Fruit fly (Drosophila melanogaster) whole organism, embryonic: ENCODE measurements around the gene CG12057.

Experiments used
- B-H2 ChIP-seq: fragments of 200-800 bp; sonication (Bioruptor generic); optimal IDR thresholded peaks from 2 replicates; lab custom pipeline; 2018; ENCODE audit warnings: missing biosample characterization, mild to moderate bottlenecking, missing genetic modification characterization
- Bteb2 ChIP-seq: fragments of 200-800 bp; sonication (Bioruptor generic); optimal IDR thresholded peaks from 2 replicates; lab custom pipeline; 2016; ENCODE audit warnings: missing biosample characterization, missing genetic modification characterization
- CG10267 ChIP-seq: fragments of 200-800 bp; sonication (Bioruptor generic); optimal IDR thresholded peaks from 2 replicates; lab custom pipeline; 2018; ENCODE audit warnings: missing biosample characterization, mild to moderate bottlenecking, missing genetic modification characterization, moderate library complexity
- CG10431 ChIP-seq: fragments of 200-800 bp; sonication (Bioruptor generic); optimal IDR thresholded peaks from 3 replicates; lab custom pipeline; 2018; ENCODE audit warnings: missing biosample characterization, mild to moderate bottlenecking, missing genetic modification characterization
- CG10462 ChIP-seq: fragments of 200-800 bp; sonication (Bioruptor generic); optimal IDR thresholded peaks from 2 replicates; lab custom pipeline; 2016; ENCODE audit warnings: missing biosample characterization, missing genetic modification characterization
- CG10979 ChIP-seq: fragments of 200-800 bp; sonication (Bioruptor generic); optimal IDR thresholded peaks from 2 replicates; lab custom pipeline; 2018; ENCODE audit warnings: missing biosample characterization, mild to moderate bottlenecking, missing genetic modification characterization, moderate library complexity
- CG11085 ChIP-seq: fragments of 200-800 bp; sonication (Bioruptor generic); IDR thresholded peaks from 2 replicates; pipeline ENCODE4 v1.3.6; 2022; ENCODE audit warnings: missing biosample characterization, missing genetic modification characterization
- CG11504 ChIP-seq: fragments of 200-800 bp; sonication (Bioruptor generic); optimal IDR thresholded peaks from 3 replicates; lab custom pipeline; 2019; ENCODE audit warnings: missing biosample characterization, mild to moderate bottlenecking, missing genetic modification characterization, moderate library complexity
- CG14441 ChIP-seq: fragments of 200-800 bp; sonication (Bioruptor generic); IDR thresholded peaks from 2 replicates; pipeline ENCODE4 v1.3.6; 2022; ENCODE audit warnings: missing biosample characterization, missing genetic modification characterization
- CG14710 ChIP-seq: fragments of 200-800 bp; sonication (Bioruptor generic); optimal IDR thresholded peaks from 3 replicates; lab custom pipeline; 2019; ENCODE audit warnings: missing biosample characterization, mild to moderate bottlenecking, missing genetic modification characterization, moderate library complexity
- CG15514 ChIP-seq: fragments of 200-800 bp; sonication (Bioruptor generic); optimal IDR thresholded peaks from 3 replicates; lab custom pipeline; 2017; ENCODE audit warnings: missing biosample characterization, missing genetic modification characterization, mild to moderate bottlenecking, moderate library complexity, missing genetic modification reagents
- CG1603 ChIP-seq: fragments of 200-800 bp; sonication (Bioruptor generic); optimal IDR thresholded peaks from 2 replicates; lab custom pipeline; 2019; ENCODE audit warnings: missing biosample characterization, mild to moderate bottlenecking, missing genetic modification characterization, moderate library complexity
- CG17568 ChIP-seq: fragments of 200-800 bp; sonication (Bioruptor generic); optimal IDR thresholded peaks from 2 replicates; lab custom pipeline; 2018; ENCODE audit warnings: missing biosample characterization, mild to moderate bottlenecking, missing genetic modification characterization, moderate library complexity
- CG2199 ChIP-seq: fragments of 200-800 bp; sonication (Bioruptor generic); IDR thresholded peaks from 3 replicates; pipeline ENCODE4 v1.3.6; 2022; ENCODE audit warnings: missing biosample characterization, missing genetic modification characterization
- CG30431 ChIP-seq: fragments of 200-800 bp; sonication (Bioruptor generic); optimal IDR thresholded peaks from 2 replicates; lab custom pipeline; 2017; ENCODE audit warnings: missing biosample characterization, missing genetic modification characterization
- CG3163 ChIP-seq: fragments of 200-800 bp; sonication (Bioruptor generic); optimal IDR thresholded peaks from 3 replicates; lab custom pipeline; 2016; ENCODE audit warnings: missing biosample characterization, missing genetic modification characterization
- CG3281 ChIP-seq: fragments of 200-800 bp; sonication (Bioruptor generic); optimal IDR thresholded peaks from 3 replicates; lab custom pipeline; 2017; ENCODE audit warnings: missing biosample characterization, mild to moderate bottlenecking, missing genetic modification characterization
- CG3838 ChIP-seq: fragments of 200-800 bp; sonication (Bioruptor generic); optimal IDR thresholded peaks from 3 replicates; lab custom pipeline; 2016; ENCODE audit warnings: missing biosample characterization, missing genetic modification characterization
- CG4328 ChIP-seq: fragments of 200-800 bp; sonication (Bioruptor generic); optimal IDR thresholded peaks from 3 replicates; lab custom pipeline; 2017; ENCODE audit warnings: missing biosample characterization, missing genetic modification reagents, missing genetic modification characterization
- CG6254 ChIP-seq: fragments of 200-800 bp; sonication (Bioruptor generic); optimal IDR thresholded peaks from 3 replicates; lab custom pipeline; 2017; ENCODE audit warnings: mild to moderate bottlenecking, missing biosample characterization, missing genetic modification reagents, missing genetic modification characterization
- CG6689 ChIP-seq: fragments of 200-800 bp; sonication (Bioruptor generic); IDR thresholded peaks from 2 replicates; pipeline ENCODE4 v1.3.6; 2022; ENCODE audit warnings: missing biosample characterization, missing genetic modification characterization
- D19B ChIP-seq: fragments of 200-800 bp; sonication (Bioruptor generic); optimal IDR thresholded peaks from 2 replicates; lab custom pipeline; 2017; ENCODE audit warnings: missing biosample characterization, mild to moderate bottlenecking, missing genetic modification characterization
- ERR ChIP-seq: fragments of 200-800 bp; sonication (Bioruptor generic); optimal IDR thresholded peaks from 2 replicates; lab custom pipeline; 2016; ENCODE audit warnings: missing biosample characterization, missing genetic modification characterization
- HLH54F ChIP-seq: fragments of 200-800 bp; sonication (Bioruptor generic); optimal IDR thresholded peaks from 3 replicates; lab custom pipeline; 2016; ENCODE audit warnings: missing biosample characterization, missing genetic modification characterization
- Hey ChIP-seq: fragments of 200-800 bp; sonication (Bioruptor generic); optimal IDR thresholded peaks from 3 replicates; lab custom pipeline; 2018; ENCODE audit warnings: missing biosample characterization, mild to moderate bottlenecking, missing genetic modification characterization
- Hr51 ChIP-seq, 2 experiments: fragments of 200-800 bp; sonication (Bioruptor generic); optimal IDR thresholded peaks; 2 replicates in 1 of 2; 3 replicates in 1 of 2; lab custom pipeline; 2016 to 2018; ENCODE audit warnings: missing biosample characterization in 2 of 2, missing genetic modification characterization in 2 of 2, mild to moderate bottlenecking in 1 of 2, moderate library complexity in 1 of 2
- Kr ChIP-seq: fragments of 200-800 bp; sonication (Bioruptor generic); optimal IDR thresholded peaks from 2 replicates; lab custom pipeline; 2017; ENCODE audit warnings: missing biosample characterization, mild to moderate bottlenecking, missing genetic modification characterization
- MESR4 ChIP-seq: fragments of 200-800 bp; sonication (Bioruptor generic); optimal IDR thresholded peaks from 2 replicates; lab custom pipeline; 2018; ENCODE audit warnings: missing biosample characterization, mild to moderate bottlenecking, missing genetic modification characterization, moderate library complexity
- NC2α ChIP-seq: fragments of 200-800 bp; sonication (Bioruptor generic); optimal IDR thresholded peaks from 2 replicates; lab custom pipeline; 2016; ENCODE audit warnings: missing biosample characterization, missing genetic modification characterization
- NFAT ChIP-seq: fragments of 200-800 bp; sonication (Bioruptor generic); IDR thresholded peaks from 2 replicates; pipeline ENCODE4 v1.3.6; 2022; ENCODE audit warnings: missing biosample characterization, missing genetic modification characterization
- Nf-YC ChIP-seq: fragments of 200-800 bp; optimal IDR thresholded peaks from 3 replicates; lab custom pipeline; 2019; ENCODE audit warnings: missing biosample characterization, mild to moderate bottlenecking, missing genetic modification characterization, moderate library complexity
- Ravus ChIP-seq: fragments of 200-800 bp; sonication (Bioruptor generic); IDR thresholded peaks from 2 replicates; pipeline ENCODE4 v1.3.6; 2022; ENCODE audit warnings: missing biosample characterization, missing genetic modification characterization
- Sry-β ChIP-seq: fragments of 200-800 bp; sonication (Bioruptor generic); optimal IDR thresholded peaks from 2 replicates; lab custom pipeline; 2018; ENCODE audit warnings: missing biosample characterization, mild to moderate bottlenecking, missing genetic modification characterization, moderate library complexity
- Sry-δ ChIP-seq: fragments of 200-800 bp; sonication (Bioruptor generic); optimal IDR thresholded peaks from 2 replicates; lab custom pipeline; 2016; ENCODE audit warnings: missing biosample characterization, missing genetic modification characterization
- Tbp ChIP-seq: fragments of >200 bp; optimal IDR thresholded peaks from 2 replicates; lab custom pipeline; 2018; ENCODE audit warnings: missing biosample characterization, missing genetic modification characterization
- Trl ChIP-seq, 3 experiments: fragments of >200 bp in 2 of 3; fragments of 200-800 bp in 1 of 3; sonication (Bioruptor generic) in 1 of 3; optimal IDR thresholded peaks; 2 replicates in 1 of 3; 3 replicates in 2 of 3; lab custom pipeline; 2016 to 2017; ENCODE audit warnings: missing biosample characterization in 1 of 3, missing genetic modification characterization in 1 of 3
- ac ChIP-seq: fragments of 200-800 bp; sonication (Bioruptor generic); optimal IDR thresholded peaks from 3 replicates; lab custom pipeline; 2017; ENCODE audit warnings: missing biosample characterization, mild to moderate bottlenecking, missing genetic modification characterization
- ci ChIP-seq: fragments of 200-800 bp; sonication (Bioruptor generic); IDR thresholded peaks from 3 replicates; pipeline ENCODE4 v1.3.6; 2022; ENCODE audit warnings: missing biosample characterization, missing genetic modification characterization
- dysf ChIP-seq: fragments of 200-800 bp; sonication (Bioruptor generic); IDR thresholded peaks from 3 replicates; pipeline ENCODE4 v1.3.6; 2022; ENCODE audit warnings: missing biosample characterization, missing genetic modification characterization
- fd96Cb ChIP-seq: fragments of 200-800 bp; sonication (Bioruptor generic); optimal IDR thresholded peaks from 2 replicates; lab custom pipeline; 2018; ENCODE audit warnings: missing biosample characterization, mild to moderate bottlenecking, missing genetic modification characterization, moderate library complexity
- ftz-f1 ChIP-seq: fragments of 200-800 bp; sonication (Bioruptor generic); optimal IDR thresholded peaks from 2 replicates; lab custom pipeline; 2016; ENCODE audit warnings: missing biosample characterization, missing genetic modification characterization
- hbn ChIP-seq: fragments of 200-800 bp; sonication (Bioruptor generic); IDR thresholded peaks from 2 replicates; pipeline ENCODE4 v1.3.6; 2022; ENCODE audit warnings: missing biosample characterization, missing genetic modification characterization; ENCODE audit not compliant: partially characterized antibody
- her ChIP-seq: fragments of 200-800 bp; sonication (Bioruptor generic); optimal IDR thresholded peaks from 2 replicates; lab custom pipeline; 2016; ENCODE audit warnings: missing biosample characterization, missing genetic modification characterization
- lab ChIP-seq: fragments of 200-800 bp; sonication (Bioruptor generic); optimal IDR thresholded peaks from 3 replicates; lab custom pipeline; 2017; ENCODE audit warnings: missing biosample characterization, missing genetic modification characterization, mild to moderate bottlenecking, moderate library complexity, missing genetic modification reagents
- maf-S ChIP-seq: fragments of 200-800 bp; sonication (Bioruptor generic); optimal IDR thresholded peaks from 2 replicates; lab custom pipeline; 2016; ENCODE audit warnings: missing biosample characterization, missing genetic modification characterization
- p53 ChIP-seq: fragments of 200-800 bp; sonication (Bioruptor generic); optimal IDR thresholded peaks from 2 replicates; lab custom pipeline; 2016; ENCODE audit warnings: missing biosample characterization, missing genetic modification characterization
- ro ChIP-seq: fragments of 200-800 bp; sonication (Bioruptor generic); IDR thresholded peaks from 2 replicates; pipeline ENCODE4 v1.3.6; 2022; ENCODE audit warnings: missing biosample characterization, missing genetic modification characterization
- row ChIP-seq: fragments of 200-800 bp; sonication (Bioruptor generic); IDR thresholded peaks from 3 replicates; pipeline ENCODE4 v1.3.6; 2022; ENCODE audit warnings: missing biosample characterization, missing genetic modification characterization
- ttk ChIP-seq: fragments of 200-800 bp; sonication (Bioruptor generic); IDR thresholded peaks from 2 replicates; pipeline ENCODE4 v2.1.2; 2022; ENCODE audit warnings: missing biosample characterization, missing genetic modification characterization
- unpg ChIP-seq: fragments of 200-800 bp; sonication (Bioruptor generic); optimal IDR thresholded peaks from 3 replicates; lab custom pipeline; 2018; ENCODE audit warnings: missing biosample characterization, mild to moderate bottlenecking, missing genetic modification characterization, moderate library complexity
- yki ChIP-seq: fragments of >200 bp; optimal IDR thresholded peaks from 3 replicates; lab custom pipeline; 2018

Gene CG12057

DNA sequence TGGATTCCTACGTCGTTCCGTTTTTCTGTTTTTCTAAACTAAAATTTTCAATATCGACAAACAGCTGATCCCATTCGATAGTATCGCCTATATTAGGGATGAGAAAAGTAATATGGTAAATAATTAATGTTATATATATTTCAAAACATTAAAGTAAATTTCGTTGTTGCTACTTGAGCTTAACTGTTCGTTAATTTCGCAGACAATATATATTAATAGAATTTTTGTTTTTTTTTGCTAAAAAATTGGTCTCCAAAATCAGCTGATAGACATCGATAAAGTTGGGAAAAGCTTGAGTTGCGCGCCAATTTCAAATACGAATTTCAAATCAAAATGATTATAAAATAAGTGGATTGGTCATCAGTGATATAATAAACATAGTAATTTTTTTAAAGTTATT, 4.9 kb downstream of the CG12057 start, which contains the start of gene CG12118 (continued):
- peak; percentile 47 for TF ChIP-seq CG3281 (GFP tag; lab: Kevin White, UChicago)
- no peak for TF ChIP-seq MESR4
- peak; percentile 77 for TF ChIP-seq CG11504 (tag; lab: Kevin White, UChicago)
- TF ChIP-seq CG3163 (GFP tag; lab: Kevin White, UChicago): no peak
- TF ChIP-seq CG3838 (GFP tag; lab: Kevin White, UChicago): peak; percentile 38
- TF ChIP-seq p53: no peak
- TF ChIP-seq CG6689 (GFP tag; lab: Robert Waterston, UW): peak; percentile 80
- peak; percentile 8 for TF ChIP-seq CG30431
- TF ChIP-seq Ravus (GFP tag; lab: Robert Waterston, UW): no peak; the same call in 1 of the 2 replicates
- peak; percentile 72 for TF ChIP-seq CG10462 (GFP tag; lab: Kevin White, UChicago)
- TF ChIP-seq ERR: no peak
- TF ChIP-seq Bteb2 (GFP tag; lab: Kevin White, UChicago): peak; percentile 76
- TF ChIP-seq her (GFP tag; lab: Kevin White, UChicago): no peak
- peak; percentile 32 for TF ChIP-seq maf-S (GFP tag; lab: Kevin White, UChicago)
- peak; percentile 67 for TF ChIP-seq fd96Cb (tag; lab: Kevin White, UChicago)
- TF ChIP-seq CG10267 (tag; lab: Kevin White, UChicago): peak; percentile 81
- TF ChIP-seq Tbp: no peak
- TF ChIP-seq ci: peak; percentile 90
- peak; percentile 79 for TF ChIP-seq lab (GFP tag; lab: Kevin White, UChicago)
- peak; percentile 81 for TF ChIP-seq B-H2 (GFP tag; lab: Kevin White, UChicago)
- no peak for TF ChIP-seq yki (lab: Kevin White, UChicago)
- peak; percentile 88 for TF ChIP-seq CG14710 (tag; lab: Kevin White, UChicago)
- peak; percentile 81 for TF ChIP-seq unpg (GFP tag; lab: Kevin White, UChicago)
- TF ChIP-seq NFAT (GFP tag; lab: Robert Waterston, UW): peak; percentile 78
- no peak for TF ChIP-seq Sry-β (GFP tag; lab: Kevin White, UChicago)
- TF ChIP-seq Trl (optimal IDR thresholded peaks at IDR 0.05; lab: Kevin White, UChicago): no peak
- TF ChIP-seq Trl (GFP tag; optimal IDR thresholded peaks at IDR 0.05; lab: Kevin White, UChicago): peak; percentile 55
- no peak for TF ChIP-seq CG10431 (GFP tag; lab: Kevin White, UChicago)
- peak; percentile 51 for TF ChIP-seq Nf-YC (tag; lab: Kevin White, UChicago)
- TF ChIP-seq ro (GFP tag; lab: Robert Waterston, UW): no peak
- no peak for TF ChIP-seq Hey (tag; lab: Kevin White, UChicago)
- TF ChIP-seq ac (GFP tag; lab: Kevin White, UChicago): no peak
- TF ChIP-seq CG10979 (tag; lab: Kevin White, UChicago): peak; percentile 72
- no peak for TF ChIP-seq D19B (GFP tag; lab: Kevin White, UChicago)
- peak; percentile 78 for TF ChIP-seq CG14441 (GFP tag; lab: Robert Waterston, UW)
- TF ChIP-seq Hr51 (GFP tag; optimal IDR thresholded peaks at IDR 0.05; lab: Kevin White, UChicago): peak; percentile 53 to 80
- peak; percentile 35 for TF ChIP-seq CG1603
- TF ChIP-seq Sry-δ: peak; percentile 79
- no peak for TF ChIP-seq ftz-f1 (GFP tag; lab: Kevin White, UChicago)
- TF ChIP-seq row (GFP tag; lab: Robert Waterston, UW): peak; percentile 91
- TF ChIP-seq CG17568: no peak
- peak; percentile 81 for TF ChIP-seq hbn
- no peak for TF ChIP-seq CG2199 (GFP tag; lab: Robert Waterston, UW)
- peak; percentile 53; the same call in 2 of the 3 replicates for TF ChIP-seq dysf (GFP tag; lab: Robert Waterston, UW)
- peak; percentile 71 for TF ChIP-seq ttk (GFP tag; lab: Robert Waterston, UW)
- peak; percentile 41 for TF ChIP-seq CG6254
- no peak for TF ChIP-seq NC2α (GFP tag; lab: Kevin White, UChicago)
- TF ChIP-seq CG11085 (GFP tag; lab: Robert Waterston, UW): 0 out of 2 replicates have a peak, but pooled peaks have one; percentile 42
- TF ChIP-seq CG15514: peak; percentile 88
- TF ChIP-seq HLH54F: peak; percentile 15
- TF ChIP-seq CG4328: peak; percentile 45
- TF ChIP-seq Kr (GFP tag; lab: Kevin White, UChicago): no peak
